Worm (Caenorhabditis elegans) whole organism, young adult: ENCODE measurements around the gene nrde-3.

ENCODE experiments used
- F22D6.2 ChIP-seq: sonication (generic microtip); optimal IDR thresholded peaks from 2 replicates; lab custom pipeline; 2016; ENCODE audit warnings: mild to moderate bottlenecking, missing genetic modification characterization, missing compliant biosample characterization
- ama-1 ChIP-seq, 3 experiments: fragments of 150-350 bp in 1 of 3; sonication (generic microtip) in 2 of 3; optimal IDR thresholded peaks; 2 replicates each; lab custom pipeline; 2014 to 2018; ENCODE audit warnings: missing biosample characterization in 2 of 3, missing genetic modification characterization in 2 of 3, missing genetic modification reagents in 2 of 3
- atf-7 ChIP-seq: sonication (generic microtip); optimal IDR thresholded peaks from 2 replicates; lab custom pipeline; 2017; ENCODE audit warnings: mild to moderate bottlenecking, missing genetic modification characterization, missing compliant biosample characterization
- dpff-1 ChIP-seq: sonication (generic microtip); optimal IDR thresholded peaks from 2 replicates; lab custom pipeline; 2017; ENCODE audit warnings: mild to moderate bottlenecking, missing genetic modification characterization, missing compliant biosample characterization
- dpl-1 ChIP-seq: fragments of 150-350 bp; optimal IDR thresholded peaks from 2 replicates; lab custom pipeline; 2014; ENCODE audit warnings: missing biosample characterization, missing genetic modification reagents, missing genetic modification characterization
- lsl-1 ChIP-seq: fragments of 200-800 bp; sonication (Bioruptor generic); optimal IDR thresholded peaks from 2 replicates; lab custom pipeline; 2018; ENCODE audit warnings: mild to moderate bottlenecking, missing genetic modification characterization, moderate library complexity, missing compliant biosample characterization
- somi-1 ChIP-seq: fragments of 200-800 bp; sonication (Bioruptor generic); optimal IDR thresholded peaks from 2 replicates; lab custom pipeline; 2018; ENCODE audit warnings: mild to moderate bottlenecking, missing genetic modification characterization, missing compliant biosample characterization
- ztf-18 ChIP-seq: sonication (generic microtip); optimal IDR thresholded peaks from 2 replicates; lab custom pipeline; 2016; ENCODE audit warnings: missing genotype, mild to moderate bottlenecking, missing genetic modification characterization, missing compliant biosample characterization

DNA sequence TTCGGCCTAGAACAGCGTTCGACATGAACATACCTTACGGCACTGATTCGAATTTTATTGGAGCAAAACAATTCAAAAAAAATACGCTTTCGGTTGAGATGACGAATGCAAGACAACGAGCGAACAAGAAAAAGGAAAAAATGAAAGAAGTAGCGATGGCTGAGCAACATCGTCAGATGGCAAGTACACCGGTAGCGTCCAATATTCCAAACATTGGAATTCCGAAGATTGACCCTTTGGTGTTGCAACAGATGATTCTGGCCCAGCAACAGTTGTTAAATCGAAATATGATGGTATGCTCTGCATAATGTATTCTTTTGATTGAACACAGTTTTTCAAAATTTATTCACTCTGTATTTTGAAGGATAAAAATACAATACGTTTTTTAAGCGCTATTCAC is 39.4 kb upstream of the nrde-3 start:
- TF ChIP-seq dpff-1 (tag; lab: Kevin White, UChicago) (no peak), atf-7 (no peak), ztf-18 (tag; lab: Kevin White, UChicago) (no peak), ama-1 (optimal IDR thresholded peaks at IDR 0.05; lab: Kevin White, UChicago) (no peak), ama-1 (GFP tag; optimal IDR thresholded peaks at IDR 0.05; lab: Kevin White, UChicago) (no peak), F22D6.2 (tag; lab: Kevin White, UChicago) (no peak), somi-1 (GFP tag; lab: Kevin White, UChicago) (no peak), lsl-1 (no peak), dpl-1 (GFP tag; lab: Kevin White, UChicago) (no peak)
